Worm (Caenorhabditis elegans) whole organism, L3 larva: ENCODE measurements around the gene ttc-4.

Source experiments
- ZK546.5 ChIP-seq: sonication (generic microtip); optimal IDR thresholded peaks from 2 replicates; lab custom pipeline; 2017; ENCODE audit warnings: missing biosample characterization, missing genetic modification characterization
- ama-1 ChIP-seq: fragments of 150-350 bp; optimal IDR thresholded peaks from 2 replicates; lab custom pipeline; 2018
- ceh-28 ChIP-seq: fragments of 150-350 bp; optimal IDR thresholded peaks from 2 replicates; lab custom pipeline; 2014; ENCODE audit warnings: missing biosample characterization, missing genetic modification reagents, missing genetic modification characterization
- ceh-82 ChIP-seq: fragments of 150-350 bp; optimal IDR thresholded peaks from 2 replicates; lab custom pipeline; 2014; ENCODE audit warnings: missing biosample characterization, missing genetic modification characterization
- ceh-9 ChIP-seq: sonication (generic microtip); optimal IDR thresholded peaks from 2 replicates; lab custom pipeline; 2018; ENCODE audit warnings: missing biosample characterization, missing genetic modification characterization
- daf-12 ChIP-seq: fragments of 150-350 bp; optimal IDR thresholded peaks from 2 replicates; lab custom pipeline; 2014; ENCODE audit warnings: missing biosample characterization, missing genetic modification reagents, missing genetic modification characterization
- egl-5 ChIP-seq: fragments of 150-350 bp; optimal IDR thresholded peaks from 2 replicates; lab custom pipeline; 2017; ENCODE audit warnings: missing biosample characterization, missing genetic modification reagents, missing genetic modification characterization, inconsistent platforms
- elt-1 ChIP-seq: fragments of 150-350 bp; optimal IDR thresholded peaks from 2 replicates; lab custom pipeline; 2014; ENCODE audit warnings: missing biosample characterization, missing genetic modification characterization
- elt-2 ChIP-seq: sonication (generic microtip); optimal IDR thresholded peaks from 2 replicates; lab custom pipeline; 2016; ENCODE audit warnings: missing genetic modification reagents, mild to moderate bottlenecking, missing genetic modification characterization, missing compliant biosample characterization
- eor-1 ChIP-seq, 2 experiments: fragments of 150-350 bp; optimal IDR thresholded peaks; 2 replicates each; lab custom pipeline; 2014 to 2018; ENCODE audit warnings: missing biosample characterization in 2 of 2, missing genetic modification characterization in 2 of 2
- fkh-10 ChIP-seq: sonication (generic microtip); optimal IDR thresholded peaks from 2 replicates; lab custom pipeline; 2017; ENCODE audit warnings: missing biosample characterization, missing genetic modification reagents, missing genetic modification characterization
- fkh-2 ChIP-seq: fragments of 150-350 bp; optimal IDR thresholded peaks from 2 replicates; lab custom pipeline; 2014; ENCODE audit warnings: missing biosample characterization, missing genetic modification reagents, missing genetic modification characterization
- fos-1 ChIP-seq: fragments of 150-350 bp; optimal IDR thresholded peaks from 2 replicates; lab custom pipeline; 2014; ENCODE audit warnings: missing biosample characterization, missing genetic modification characterization
- hmg-11 ChIP-seq: sonication (generic microtip); optimal IDR thresholded peaks from 2 replicates; lab custom pipeline; 2016; ENCODE audit warnings: missing genetic modification characterization, missing compliant biosample characterization
- jun-1 ChIP-seq: fragments of 150-350 bp; optimal IDR thresholded peaks from 2 replicates; lab custom pipeline; 2014; ENCODE audit warnings: missing biosample characterization, missing genetic modification reagents, missing genetic modification characterization
- lin-15B ChIP-seq: fragments of 150-350 bp; optimal IDR thresholded peaks from 2 replicates; lab custom pipeline; 2014; ENCODE audit warnings: missing biosample characterization, missing genetic modification characterization
- mml-1 ChIP-seq: fragments of 150-350 bp; sonication (generic microtip); optimal IDR thresholded peaks from 3 replicates; lab custom pipeline; 2014; ENCODE audit warnings: missing biosample characterization, missing genetic modification characterization
- nhr-11 ChIP-seq: fragments of 150-350 bp; optimal IDR thresholded peaks from 2 replicates; lab custom pipeline; 2014; ENCODE audit warnings: missing biosample characterization, missing genetic modification characterization
- nhr-12 ChIP-seq: fragments of 150-350 bp; optimal IDR thresholded peaks from 2 replicates; lab custom pipeline; 2014; ENCODE audit warnings: missing biosample characterization, missing genetic modification characterization
- nhr-23 ChIP-seq: fragments of 150-350 bp; optimal IDR thresholded peaks from 2 replicates; lab custom pipeline; 2014; ENCODE audit warnings: missing biosample characterization, missing genetic modification reagents, missing genetic modification characterization
- nhr-25 ChIP-seq: sonication (generic microtip); optimal IDR thresholded peaks from 2 replicates; lab custom pipeline; 2017; ENCODE audit warnings: missing biosample characterization, missing genetic modification characterization
- nhr-28 ChIP-seq: fragments of 150-350 bp; optimal IDR thresholded peaks from 2 replicates; lab custom pipeline; 2014; ENCODE audit warnings: missing biosample characterization, missing genetic modification characterization
- nhr-43 ChIP-seq: sonication (generic microtip); optimal IDR thresholded peaks from 2 replicates; lab custom pipeline; 2016; ENCODE audit warnings: mild to moderate bottlenecking, missing genetic modification characterization, missing compliant biosample characterization; ENCODE audit not compliant: poor library complexity, severe bottlenecking
- nhr-76 ChIP-seq: fragments of 150-350 bp; sonication (generic microtip); optimal IDR thresholded peaks from 5 replicates; lab custom pipeline; 2014; ENCODE audit warnings: missing biosample characterization, missing genetic modification characterization
- nhr-77 ChIP-seq: fragments of 150-350 bp; optimal IDR thresholded peaks from 2 replicates; lab custom pipeline; 2014; ENCODE audit warnings: missing biosample characterization, missing genetic modification characterization
- pha-4 ChIP-seq: fragments of 150-350 bp; optimal IDR thresholded peaks from 2 replicates; lab custom pipeline; 2014; ENCODE audit warnings: missing biosample characterization, missing genetic modification reagents, missing genetic modification characterization
- pqm-1 ChIP-seq: fragments of 150-350 bp; optimal IDR thresholded peaks from 2 replicates; lab custom pipeline; 2017; ENCODE audit warnings: missing biosample characterization, missing genetic modification characterization, inconsistent platforms
- snpc-4 ChIP-seq: fragments of 150-350 bp; optimal IDR thresholded peaks from 2 replicates; lab custom pipeline; 2014; ENCODE audit warnings: missing biosample characterization, missing genetic modification characterization
- tbx-2 ChIP-seq: sonication (generic microtip); optimal IDR thresholded peaks from 2 replicates; lab custom pipeline; 2016; ENCODE audit warnings: mild to moderate bottlenecking, missing genetic modification characterization, missing compliant biosample characterization
- unc-62 ChIP-seq: fragments of 150-350 bp; sonication (generic microtip); optimal IDR thresholded peaks from 4 replicates; lab custom pipeline; 2014; ENCODE audit warnings: missing biosample characterization, missing genetic modification reagents, missing genetic modification characterization
- zag-1 ChIP-seq: fragments of 150-350 bp; optimal IDR thresholded peaks from 2 replicates; lab custom pipeline; 2014; ENCODE audit warnings: missing biosample characterization, missing genetic modification characterization
- ztf-11 ChIP-seq: fragments of 150-350 bp; optimal IDR thresholded peaks from 2 replicates; lab custom pipeline; 2014; ENCODE audit warnings: missing biosample characterization, missing genetic modification characterization
- ztf-4 ChIP-seq: fragments of 150-350 bp; optimal IDR thresholded peaks from 2 replicates; lab custom pipeline; 2014; ENCODE audit warnings: missing biosample characterization, missing genetic modification characterization

Gene ttc-4

ce11 chrII:5582309-5582708 is 12.2 kb upstream of the ttc-4 start, which contains the start of gene T25E4.2:
TSS of gene T25E4.2 (minus strand) at chrII:5582409.
- TF ChIP-seq tbx-2 (tag; lab: Kevin White, UChicago) (no peak), ZK546.5 (no peak), zag-1 (no peak), nhr-12 (tag; lab: Kevin White, UChicago) (no peak), nhr-43 (no peak), nhr-11 (no peak), egl-5 (no peak)

ce11 chrII:5585788-5586187 is 8.7 kb upstream of the ttc-4 start, which contains the start of gene lys-8:
TSS of gene lys-8 (plus strand) at chrII:5586178.
- TF ChIP-seq jun-1 (tag; lab: Kevin White, UChicago): peak; percentile 52
- TF ChIP-seq hmg-11 (tag; lab: Kevin White, UChicago): no peak
- TF ChIP-seq nhr-76 (tag; lab: Kevin White, UChicago): no peak
- TF ChIP-seq eor-1 (tag; optimal IDR thresholded peaks at IDR 0.05; lab: Kevin White, UChicago): no peak
- TF ChIP-seq pqm-1: peak; percentile 97
- TF ChIP-seq nhr-43: no peak
- peak; percentile 100 for TF ChIP-seq elt-2 (tag; lab: Kevin White, UChicago)
- TF ChIP-seq pha-4: peak; percentile 65
- TF ChIP-seq ceh-82: no peak
- TF ChIP-seq ama-1: no peak
- peak; percentile 13 for TF ChIP-seq snpc-4 (tag; lab: Kevin White, UChicago)

ce11 chrII:5587794-5588193 is 6.7 kb upstream of the ttc-4 start:
- TF ChIP-seq ceh-9 (tag; lab: Kevin White, UChicago) (no peak), ztf-4 (tag; lab: Kevin White, UChicago) (no peak), pha-4 (no peak), daf-12 (tag; lab: Kevin White, UChicago) (no peak), ceh-28 (tag; lab: Kevin White, UChicago) (no peak), fos-1 (tag; lab: Kevin White, UChicago) (no peak), fkh-10 (no peak), elt-2 (tag; lab: Kevin White, UChicago) (no peak)
- TF ChIP-seq, all 47 proteins: peak for 0

DNA sequence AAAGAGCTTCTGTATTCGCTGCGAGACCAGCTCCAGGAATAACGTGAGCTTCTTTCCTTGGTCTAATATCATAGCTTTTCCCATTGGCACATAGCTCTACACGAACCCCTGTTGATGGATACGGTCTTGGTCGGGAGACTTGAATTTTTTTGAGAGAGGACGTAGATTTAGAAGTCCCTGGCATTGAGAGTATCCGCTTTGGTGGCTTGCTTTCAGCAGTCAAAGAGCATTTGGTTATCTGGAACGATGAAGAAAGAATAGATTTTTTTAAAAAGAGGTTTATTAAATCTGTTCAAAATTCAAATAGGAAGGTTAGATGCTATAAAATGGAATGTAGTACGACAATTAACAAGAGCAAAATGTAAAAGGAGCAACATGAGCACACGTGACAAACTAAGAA is 4.8 kb upstream of the ttc-4 start, which contains the start of gene C17G10.13:
TSS of gene C17G10.13 (minus strand) at position 101 of the 400 bp plus-strand sequence.
- TF ChIP-seq eor-1 (tag; optimal IDR thresholded peaks at IDR 0.05; lab: Kevin White, UChicago): no peak
- TF ChIP-seq nhr-23: no peak
- TF ChIP-seq lin-15B (tag; lab: Kevin White, UChicago): no peak
- TF ChIP-seq elt-2 (tag; lab: Kevin White, UChicago): peak; percentile 5
- no peak for TF ChIP-seq nhr-11

DNA sequence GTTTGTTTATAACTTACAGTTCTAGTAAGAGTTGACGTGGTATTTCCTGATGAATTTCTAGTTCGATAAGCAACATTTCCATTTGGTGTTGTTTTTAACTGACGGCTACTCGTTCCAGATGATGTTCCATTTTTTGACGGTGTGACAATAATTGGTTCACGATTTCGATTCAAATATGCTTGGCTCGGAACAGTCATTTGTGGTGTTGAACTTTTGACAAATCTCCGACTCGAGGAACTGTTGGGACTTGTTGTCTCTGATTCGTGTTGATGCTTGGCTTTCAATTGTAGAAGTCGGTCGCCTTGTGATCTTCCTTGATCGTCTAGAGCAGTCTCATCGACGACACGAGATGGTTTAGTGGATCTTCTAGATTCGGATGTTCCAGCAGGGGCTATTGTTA is 3.0 kb upstream of the ttc-4 start:
- TF ChIP-seq pqm-1 (no peak), ceh-82 (no peak), daf-12 (tag; lab: Kevin White, UChicago) (no peak), ZK546.5 (no peak), fkh-2 (tag; lab: Kevin White, UChicago) (no peak), nhr-77 (tag; lab: Kevin White, UChicago) (no peak), nhr-28 (tag; lab: Kevin White, UChicago) (no peak), ceh-28 (tag; lab: Kevin White, UChicago) (no peak), nhr-25 (no peak), fkh-10 (no peak), mml-1 (tag; lab: Kevin White, UChicago) (no peak), ztf-11 (no peak), elt-1 (tag; lab: Kevin White, UChicago) (no peak), unc-62 (GFP tag; lab: Kevin White, UChicago) (no peak), nhr-11 (no peak), pha-4 (no peak), fos-1 (tag; lab: Kevin White, UChicago) (no peak)

- no peak for TF ChIP-seq ztf-11
- peak; percentile 66 for TF ChIP-seq elt-1 (tag; lab: Kevin White, UChicago)
- TF ChIP-seq, all 47 proteins: peak for 1
Measured at ce11 chrII:5592857-5593256, 1.7 kb upstream of the ttc-4 start.
